Worm (Caenorhabditis elegans): ENCODE measurements around the gene clec-213.

DNA sequence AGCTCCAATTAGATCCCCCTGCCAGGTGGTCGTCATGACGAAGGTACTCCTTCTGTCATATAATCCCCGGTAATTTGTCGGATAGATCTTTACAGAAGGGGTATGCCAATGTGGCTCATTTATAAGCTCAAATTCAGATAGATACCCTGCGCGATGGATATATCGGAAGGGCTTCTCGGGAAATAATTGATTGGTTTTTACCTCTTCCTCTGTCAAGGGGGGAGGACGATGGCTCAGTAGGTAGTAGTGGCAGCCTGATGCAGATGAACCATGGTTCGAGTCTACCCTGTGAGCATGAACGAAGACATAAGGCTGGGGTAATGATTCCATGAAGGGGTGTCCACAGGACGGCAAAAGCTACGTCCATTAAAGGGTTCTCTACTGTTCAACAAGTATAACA is 42.2 kb downstream of the clec-213 start:
- no peak for TF ChIP-seq unc-62 (GFP tag; optimal IDR thresholded peaks at IDR 0.05)
- no peak for TF ChIP-seq nhr-90 (tag; optimal IDR thresholded peaks at IDR 0.05)
